Worm (Caenorhabditis elegans): ENCODE data around the gene agmo-1.

agmo-1 gene

ce11 chrIII:12798469-12798868 lies at the start of gene agmo-1:
TSS of gene agmo-1 (minus strand) at chrIII:12798569.
- TF ChIP-seq mep-1 (tag; optimal IDR thresholded peaks at IDR 0.05): no peak

- TF ChIP-seq tbx-8 (GFP tag; optimal IDR thresholded peaks at IDR 0.05): no peak
- TF ChIP-seq elt-3 (tag; optimal IDR thresholded peaks at IDR 0.05): peak; percentile 53
Observed at ce11 chrIII:12847623-12848022, 49.3 kb upstream of the agmo-1 start.

ce11 chrIII:12842858-12843257 lies 44.5 kb upstream of the agmo-1 start:
- TF ChIP-seq lin-32 (GFP tag; optimal IDR thresholded peaks at IDR 0.05): no peak

ce11 chrIII:12841328-12841727 lies 43.0 kb upstream of the agmo-1 start:
- TF ChIP-seq ces-1 (GFP tag; optimal IDR thresholded peaks at IDR 0.05) (peak; percentile 69), drap-1 (GFP tag; optimal IDR thresholded peaks at IDR 0.05) (no peak)

- TF ChIP-seq bed-3 (GFP tag; optimal IDR thresholded peaks at IDR 0.05): no peak
- TF ChIP-seq flh-1 (GFP tag; optimal IDR thresholded peaks at IDR 0.05): no peak
Observed at ce11 chrIII:12840204-12840603, 41.8 kb upstream of the agmo-1 start.

ce11 chrIII:12838913-12839366 lies 40.6 kb upstream of the agmo-1 start, which contains the start of gene Y37D8A.4:
TSS of gene Y37D8A.4 (minus strand) at chrIII:12838963.
- no peak for TF ChIP-seq mls-2 (tag; optimal IDR thresholded peaks at IDR 0.05)
- no peak for TF ChIP-seq cnd-1 (tag; optimal IDR thresholded peaks at IDR 0.05)
- TF ChIP-seq ceh-39 (tag; optimal IDR thresholded peaks at IDR 0.05): no peak
- TF ChIP-seq flh-1 (GFP tag; optimal IDR thresholded peaks at IDR 0.05): no peak
- no peak for TF ChIP-seq lsy-2 (tag; optimal IDR thresholded peaks at IDR 0.05)
- no peak for TF ChIP-seq unc-39 (tag; optimal IDR thresholded peaks at IDR 0.05)
- TF ChIP-seq nhr-237 (tag; optimal IDR thresholded peaks at IDR 0.05): no peak
- TF ChIP-seq drap-1 (GFP tag; optimal IDR thresholded peaks at IDR 0.05): no peak

ce11 chrIII:12838299-12838698 lies 39.9 kb upstream of the agmo-1 start:
- TF ChIP-seq hlh-1 (tag; optimal IDR thresholded peaks at IDR 0.05): no peak
- TF ChIP-seq drap-1 (GFP tag; optimal IDR thresholded peaks at IDR 0.05): no peak
- TF ChIP-seq unc-120 (tag; optimal IDR thresholded peaks at IDR 0.05; ENCODE audit: poor library complexity, severe bottlenecking): no peak
- no peak for TF ChIP-seq cnd-1 (tag; optimal IDR thresholded peaks at IDR 0.05)
- TF ChIP-seq ceh-83 (GFP tag; optimal IDR thresholded peaks at IDR 0.05): no peak

- no peak for TF ChIP-seq unc-62 (GFP tag; optimal IDR thresholded peaks at IDR 0.05)
- no peak for TF ChIP-seq lin-13 (tag; optimal IDR thresholded peaks at IDR 0.05)
- TF ChIP-seq mls-2 (tag; optimal IDR thresholded peaks at IDR 0.05): no peak
Observed at ce11 chrIII:12836742-12837285, 38.4 kb upstream of the agmo-1 start.

- TF ChIP-seq elt-3 (tag; optimal IDR thresholded peaks at IDR 0.05) (no peak), sptf-1 (tag; optimal IDR thresholded peaks at IDR 0.05) (no peak), blmp-1 (tag; optimal IDR thresholded peaks at IDR 0.05) (no peak), nhr-12 (tag; optimal IDR thresholded peaks at IDR 0.05) (no peak), mep-1 (tag; optimal IDR thresholded peaks at IDR 0.05) (no peak), ces-1 (GFP tag; optimal IDR thresholded peaks at IDR 0.05) (no peak), flh-1 (GFP tag; optimal IDR thresholded peaks at IDR 0.05) (no peak), zip-8 (tag; optimal IDR thresholded peaks at IDR 0.05) (no peak), nhr-28 (tag; optimal IDR thresholded peaks at IDR 0.05) (no peak), hlh-1 (tag; optimal IDR thresholded peaks at IDR 0.05) (no peak), ceh-39 (tag; optimal IDR thresholded peaks at IDR 0.05) (no peak), lin-32 (GFP tag; optimal IDR thresholded peaks at IDR 0.05) (no peak), sem-2 (GFP tag; optimal IDR thresholded peaks at IDR 0.05) (no peak), cnd-1 (tag; optimal IDR thresholded peaks at IDR 0.05) (no peak), elt-1 (tag; optimal IDR thresholded peaks at IDR 0.05; ENCODE audit: borderline replicate concordance, insufficient read depth) (no peak)
Observed at ce11 chrIII:12833079-12833478, 34.7 kb upstream of the agmo-1 start.
